Worm (Caenorhabditis elegans): ENCODE data around the gene lgc-1.

lgc-1 gene

DNA sequence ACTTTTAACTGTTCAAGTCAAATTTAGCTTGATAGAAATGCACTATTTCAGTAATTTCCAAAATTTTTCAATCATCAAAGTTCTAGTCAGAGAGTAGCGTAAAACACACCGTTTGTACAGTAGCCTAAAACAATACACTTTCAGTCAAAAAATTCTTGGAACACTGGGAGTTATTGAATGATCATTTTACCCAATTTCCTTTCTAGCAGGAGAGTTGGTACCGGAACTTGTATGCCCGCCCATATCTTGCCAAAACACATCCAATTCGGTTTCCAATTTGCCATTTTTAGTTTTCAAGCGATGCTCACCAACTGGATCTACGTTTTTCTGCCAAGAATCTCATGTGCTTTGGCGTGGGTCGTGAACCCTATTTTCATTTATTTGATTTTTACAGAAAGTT lies 30.5 kb upstream of the lgc-1 start, which contains the start of gene srj-39:
Gene srj-39 (plus strand): TSS at position 301 of the 400 bp plus-strand sequence.
- no peak for TF ChIP-seq pag-3 (tag; optimal IDR thresholded peaks at IDR 0.05; ENCODE audit: borderline replicate concordance)
- TF ChIP-seq madf-2 (tag; optimal IDR thresholded peaks at IDR 0.05) = no peak
- TF ChIP-seq unc-86 (tag; optimal IDR thresholded peaks at IDR 0.05) = no peak
- TF ChIP-seq ama-1 (optimal IDR thresholded peaks at IDR 0.05) = no peak
- TF ChIP-seq pha-2 (tag; optimal IDR thresholded peaks at IDR 0.05) = no peak
- no peak for TF ChIP-seq unc-42 (tag; optimal IDR thresholded peaks at IDR 0.05)
- TF ChIP-seq ref-2 (tag; optimal IDR thresholded peaks at IDR 0.05) = no peak
- TF ChIP-seq elt-4 (tag; optimal IDR thresholded peaks at IDR 0.05) = no peak

DNA sequence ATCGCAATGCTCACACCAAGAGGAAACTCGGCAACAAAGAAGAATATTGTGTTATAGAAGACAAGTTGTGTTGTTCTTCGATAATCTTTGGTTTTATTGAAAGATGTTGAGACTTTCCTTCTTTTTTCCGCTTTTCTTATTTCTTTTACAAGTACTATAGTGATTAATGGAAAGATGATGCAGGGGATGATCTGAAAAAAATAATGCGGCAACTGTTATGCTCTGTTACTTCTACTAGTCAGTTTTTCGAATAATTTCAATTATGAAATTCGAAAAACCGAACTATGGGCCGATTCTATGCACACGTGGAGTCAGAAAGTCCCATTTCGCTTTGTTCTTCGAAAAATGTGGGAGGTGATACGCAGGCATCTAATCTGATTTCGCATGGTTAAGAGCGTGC lies 28.1 kb upstream of the lgc-1 start:
- TF ChIP-seq ceh-45 (GFP tag; IDR thresholded peaks at IDR 0.05) (no peak), pax-1 (tag; optimal IDR thresholded peaks at IDR 0.05) (no peak), elt-2 (tag; optimal IDR thresholded peaks at IDR 0.05) (no peak)

- TF ChIP-seq K09A11.1 (tag; optimal IDR thresholded peaks at IDR 0.05; ENCODE audit: insufficient read depth) (no peak), nhr-11 (tag; optimal IDR thresholded peaks at IDR 0.05) (no peak), ceh-22 (tag; optimal IDR thresholded peaks at IDR 0.05) (no peak), hlh-30 (tag; optimal IDR thresholded peaks at IDR 0.05; ENCODE audit: insufficient read depth) (no peak), pha-2 (tag; optimal IDR thresholded peaks at IDR 0.05) (no peak), elt-4 (tag; optimal IDR thresholded peaks at IDR 0.05) (no peak), ceh-2 (tag; optimal IDR thresholded peaks at IDR 0.05) (no peak), rnt-1 (tag; optimal IDR thresholded peaks at IDR 0.05) (no peak), che-1 (tag; optimal IDR thresholded peaks at IDR 0.05) (no peak), dve-1 (tag; optimal IDR thresholded peaks at IDR 0.05) (no peak), ttx-3 (tag; optimal IDR thresholded peaks at IDR 0.05) (no peak), ref-2 (tag; optimal IDR thresholded peaks at IDR 0.05) (no peak), syd-9 (tag; optimal IDR thresholded peaks at IDR 0.05) (no peak), pha-4 (tag; optimal IDR thresholded peaks at IDR 0.05) (no peak)
Measured at ce11 chrV:4109873-4110272, 25.0 kb upstream of the lgc-1 start, which contains the start of gene clc-18. Gene clc-18 (minus strand): TSS chrV:4109973.

DNA sequence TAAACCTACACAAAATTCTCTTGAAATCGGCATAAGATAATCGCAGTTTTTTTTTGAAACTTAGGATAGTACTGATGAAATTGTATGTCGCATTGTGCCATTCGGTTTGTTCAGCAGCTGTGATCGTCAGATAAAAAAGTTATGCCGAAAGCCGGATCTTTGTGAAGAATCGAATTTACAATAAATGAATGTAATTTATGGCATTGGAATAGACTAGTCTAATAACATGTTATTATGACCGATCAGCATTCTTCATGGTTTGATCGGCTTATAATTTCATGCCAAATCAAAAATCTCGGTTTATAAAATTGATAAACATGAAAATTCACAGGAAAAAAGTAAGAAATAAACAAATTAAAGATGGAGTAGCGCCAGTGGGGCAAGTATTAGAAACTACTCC lies 22.3 kb upstream of the lgc-1 start, which contains the start of gene srw-134:
Gene srw-134 (minus strand): TSS at position 101 of the 400 bp plus-strand sequence.
- TF ChIP-seq fkh-6 (tag; optimal IDR thresholded peaks at IDR 0.05) (no peak), ama-1 (optimal IDR thresholded peaks at IDR 0.05) (no peak), elt-2 (tag; optimal IDR thresholded peaks at IDR 0.05) (no peak), hlh-15 (tag; optimal IDR thresholded peaks at IDR 0.05) (no peak), mec-3 (tag; optimal IDR thresholded peaks at IDR 0.05; ENCODE audit: borderline replicate concordance) (no peak), ceh-18 (tag; optimal IDR thresholded peaks at IDR 0.05) (no peak), ceh-31 (tag; optimal IDR thresholded peaks at IDR 0.05) (no peak)

DNA sequence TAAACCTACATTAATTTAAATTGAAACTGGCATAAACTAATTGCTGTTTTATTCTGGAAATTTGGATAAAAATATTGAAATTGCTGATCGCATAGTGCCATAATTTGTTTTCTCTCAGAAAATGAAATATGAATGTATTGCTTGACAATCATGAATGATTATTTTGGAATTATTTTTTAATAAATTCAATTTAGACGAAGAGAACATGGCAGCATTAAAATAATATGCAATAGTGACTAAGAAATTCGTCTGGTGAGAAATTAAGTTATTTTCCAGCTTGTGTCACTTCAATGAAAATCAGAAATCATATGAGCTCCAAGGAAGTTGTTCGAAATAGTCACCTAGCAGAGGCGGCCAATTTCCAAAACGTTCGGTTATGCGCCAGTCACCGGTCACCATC lies 20.2 kb upstream of the lgc-1 start, which contains the start of gene srw-133:
Gene srw-133 (minus strand): TSS at position 101 of the 400 bp plus-strand sequence.
- no peak for TF ChIP-seq tbx-2 (tag; optimal IDR thresholded peaks at IDR 0.05)
- TF ChIP-seq pros-1 (tag; optimal IDR thresholded peaks at IDR 0.05) = no peak
- TF ChIP-seq rnt-1 (tag; optimal IDR thresholded peaks at IDR 0.05) = no peak
- TF ChIP-seq lin-11 (tag; optimal IDR thresholded peaks at IDR 0.05) = no peak
- TF ChIP-seq ztf-16 (tag; optimal IDR thresholded peaks at IDR 0.05) = no peak
- no peak for TF ChIP-seq ceh-30 (tag; optimal IDR thresholded peaks at IDR 0.05)
- no peak for TF ChIP-seq gmeb-2 (tag; optimal IDR thresholded peaks at IDR 0.05)
- no peak for TF ChIP-seq pqm-1 (tag; optimal IDR thresholded peaks at IDR 0.05)
- no peak for TF ChIP-seq F13H6.1 (tag; optimal IDR thresholded peaks at IDR 0.05)
- no peak for TF ChIP-seq ceh-48 (tag; optimal IDR thresholded peaks at IDR 0.05)

Measured in whole organism, late embryonic.